Fruit fly (Drosophila melanogaster) whole organism, embryonic: ENCODE results near the gene sosie.

Source experiments
- Atf6 ChIP-seq: fragments of 200-800 bp; sonication (Bioruptor generic); IDR thresholded peaks from 2 replicates; pipeline ENCODE4 v1.3.6; 2022; ENCODE audit warnings: missing biosample characterization, missing genetic modification characterization
- Awh ChIP-seq: fragments of 200-800 bp; sonication (Bioruptor generic); IDR thresholded peaks from 2 replicates; pipeline ENCODE4, ENCODE4 v1.3.6; 2022; ENCODE audit warnings: missing biosample characterization, missing genetic modification characterization
- CG10209 ChIP-seq: fragments of 200-800 bp; sonication (Bioruptor generic); optimal IDR thresholded peaks from 3 replicates; lab custom pipeline; 2017; ENCODE audit warnings: missing biosample characterization, mild to moderate bottlenecking, missing genetic modification characterization, missing genetic modification reagents
- CG10321 ChIP-seq: fragments of 200-800 bp; sonication (Bioruptor generic); IDR thresholded peaks from 2 replicates; pipeline ENCODE4 v1.3.6; 2022; ENCODE audit warnings: missing biosample characterization, missing genetic modification characterization
- CG10543 ChIP-seq: fragments of 200-800 bp; sonication (Bioruptor generic); optimal IDR thresholded peaks from 3 replicates; lab custom pipeline; 2017; ENCODE audit warnings: missing biosample characterization, mild to moderate bottlenecking, missing genetic modification characterization, moderate library complexity
- CG10654 ChIP-seq: fragments of 200-800 bp; sonication (Bioruptor generic); optimal IDR thresholded peaks from 2 replicates; lab custom pipeline; 2016; ENCODE audit warnings: missing biosample characterization, missing genetic modification characterization
- CG10979 ChIP-seq: fragments of 200-800 bp; sonication (Bioruptor generic); optimal IDR thresholded peaks from 2 replicates; lab custom pipeline; 2018; ENCODE audit warnings: missing biosample characterization, mild to moderate bottlenecking, missing genetic modification characterization, moderate library complexity
- CG13287 ChIP-seq: fragments of 200-800 bp; sonication (Bioruptor generic); IDR thresholded peaks from 2 replicates; pipeline ENCODE4 v1.3.6; 2022; ENCODE audit warnings: missing biosample characterization, missing genetic modification characterization; ENCODE audit not compliant: partially characterized antibody
- CG13424 ChIP-seq: fragments of 200-800 bp; sonication (Bioruptor generic); optimal IDR thresholded peaks from 2 replicates; lab custom pipeline; 2019; ENCODE audit warnings: missing biosample characterization, mild to moderate bottlenecking, missing genetic modification characterization, moderate library complexity
- CG15011 ChIP-seq: fragments of 200-800 bp; sonication (Bioruptor generic); optimal IDR thresholded peaks from 3 replicates; lab custom pipeline; 2018; ENCODE audit warnings: missing biosample characterization, mild to moderate bottlenecking, missing genetic modification characterization
- CG15696 ChIP-seq: fragments of 200-800 bp; sonication (Bioruptor generic); optimal IDR thresholded peaks from 2 replicates; lab custom pipeline; 2019; ENCODE audit warnings: missing biosample characterization, mild to moderate bottlenecking, missing genetic modification characterization, moderate library complexity
- CG17612 ChIP-seq: fragments of 200-800 bp; sonication (Bioruptor generic); IDR thresholded peaks from 2 replicates; pipeline ENCODE4 v1.3.6; 2022; ENCODE audit warnings: missing biosample characterization, missing genetic modification characterization
- CG2889 ChIP-seq: fragments of 200-800 bp; sonication (Bioruptor generic); IDR thresholded peaks from 3 replicates; pipeline ENCODE4 v1.3.6; 2022; ENCODE audit warnings: missing biosample characterization, missing genetic modification characterization
- CG4707 ChIP-seq: fragments of 200-800 bp; sonication (Bioruptor generic); optimal IDR thresholded peaks from 2 replicates; lab custom pipeline; 2018; ENCODE audit warnings: missing biosample characterization, mild to moderate bottlenecking, missing genetic modification characterization, moderate library complexity
- CG6654 ChIP-seq: fragments of 200-800 bp; sonication (Bioruptor generic); optimal IDR thresholded peaks from 2 replicates; lab custom pipeline; 2017; ENCODE audit warnings: missing biosample characterization, mild to moderate bottlenecking, missing genetic modification characterization
- CG6854 ChIP-seq: fragments of 200-800 bp; sonication (Bioruptor generic); optimal IDR thresholded peaks from 3 replicates; lab custom pipeline; 2017; ENCODE audit warnings: missing biosample characterization, mild to moderate bottlenecking, missing genetic modification characterization
- CG9817 ChIP-seq: fragments of 200-800 bp; sonication (Bioruptor generic); optimal IDR thresholded peaks from 2 replicates; lab custom pipeline; 2018; ENCODE audit warnings: missing biosample characterization, mild to moderate bottlenecking, missing genetic modification characterization, moderate library complexity
- CoRest ChIP-seq: fragments of 200-800 bp; sonication (Bioruptor generic); optimal IDR thresholded peaks from 3 replicates; lab custom pipeline; 2018; ENCODE audit warnings: missing biosample characterization, mild to moderate bottlenecking, missing genetic modification characterization, moderate library complexity
- D ChIP-seq, 2 experiments: fragments of 200-800 bp in 1 of 2; fragments of >200 bp in 1 of 2; sonication (Bioruptor generic) in 1 of 2; optimal IDR thresholded peaks; 2 replicates in 1 of 2; 3 replicates in 1 of 2; lab custom pipeline; 2017; ENCODE audit warnings: mild to moderate bottlenecking in 1 of 2, missing biosample characterization in 1 of 2, missing genetic modification characterization in 1 of 2, missing genetic modification reagents in 1 of 2
- Doc3 ChIP-seq: fragments of 200-800 bp; sonication (Bioruptor generic); IDR thresholded peaks from 3 replicates; pipeline ENCODE4 v1.3.6; 2022; ENCODE audit warnings: missing biosample characterization, missing genetic modification characterization; ENCODE audit not compliant: partially characterized antibody
- Hey ChIP-seq: fragments of 200-800 bp; sonication (Bioruptor generic); optimal IDR thresholded peaks from 3 replicates; lab custom pipeline; 2018; ENCODE audit warnings: missing biosample characterization, mild to moderate bottlenecking, missing genetic modification characterization
- Kr ChIP-seq: fragments of 200-800 bp; sonication (Bioruptor generic); optimal IDR thresholded peaks from 2 replicates; lab custom pipeline; 2017; ENCODE audit warnings: missing biosample characterization, mild to moderate bottlenecking, missing genetic modification characterization
- Mes4 ChIP-seq: fragments of 200-800 bp; sonication (Bioruptor generic); optimal IDR thresholded peaks from 2 replicates; lab custom pipeline; 2016; ENCODE audit warnings: missing biosample characterization, missing genetic modification characterization
- Oli ChIP-seq: fragments of 200-800 bp; sonication (Bioruptor generic); optimal IDR thresholded peaks from 2 replicates; lab custom pipeline; 2018; ENCODE audit warnings: missing biosample characterization, mild to moderate bottlenecking, missing genetic modification characterization, moderate library complexity
- Sry-β ChIP-seq: fragments of 200-800 bp; sonication (Bioruptor generic); optimal IDR thresholded peaks from 2 replicates; lab custom pipeline; 2018; ENCODE audit warnings: missing biosample characterization, mild to moderate bottlenecking, missing genetic modification characterization, moderate library complexity
- Trl ChIP-seq, 3 experiments: fragments of >200 bp in 2 of 3; fragments of 200-800 bp in 1 of 3; sonication (Bioruptor generic) in 1 of 3; optimal IDR thresholded peaks; 2 replicates in 1 of 3; 3 replicates in 2 of 3; lab custom pipeline; 2016 to 2017; ENCODE audit warnings: missing biosample characterization in 1 of 3, missing genetic modification characterization in 1 of 3
- ab ChIP-seq: fragments of 200-800 bp; sonication (Bioruptor generic); optimal IDR thresholded peaks from 2 replicates; lab custom pipeline; 2016; ENCODE audit warnings: missing biosample characterization, missing genetic modification characterization
- bab2 ChIP-seq: fragments of 200-800 bp; sonication (Bioruptor generic); optimal IDR thresholded peaks from 2 replicates; lab custom pipeline; 2016; ENCODE audit warnings: missing biosample characterization, missing genetic modification characterization
- bowl ChIP-seq: fragments of 200-800 bp; sonication (Bioruptor generic); IDR thresholded peaks from 2 replicates; pipeline ENCODE4 v1.3.6; 2022; ENCODE audit warnings: missing biosample characterization, missing genetic modification characterization
- cg ChIP-seq: fragments of 200-800 bp; sonication (Bioruptor generic); optimal IDR thresholded peaks from 3 replicates; lab custom pipeline; 2019; ENCODE audit warnings: missing biosample characterization, mild to moderate bottlenecking, missing genetic modification characterization, moderate library complexity
- crp ChIP-seq, 2 experiments: fragments of 200-800 bp; sonication (Bioruptor generic); optimal IDR thresholded peaks; 2 replicates in 1 of 2; 3 replicates in 1 of 2; lab custom pipeline; 2017; ENCODE audit warnings: missing biosample characterization in 2 of 2, missing genetic modification characterization in 2 of 2, mild to moderate bottlenecking in 1 of 2, moderate library complexity in 1 of 2
- dmrt99B ChIP-seq: fragments of 200-800 bp; sonication (Bioruptor generic); optimal IDR thresholded peaks from 2 replicates; lab custom pipeline; 2018; ENCODE audit warnings: missing biosample characterization, mild to moderate bottlenecking, missing genetic modification characterization, moderate library complexity
- gce ChIP-seq: fragments of 200-800 bp; sonication (Bioruptor generic); IDR thresholded peaks from 3 replicates; pipeline ENCODE4 v1.3.6; 2022; ENCODE audit warnings: missing biosample characterization, missing genetic modification characterization
- her ChIP-seq: fragments of 200-800 bp; sonication (Bioruptor generic); optimal IDR thresholded peaks from 2 replicates; lab custom pipeline; 2016; ENCODE audit warnings: missing biosample characterization, missing genetic modification characterization
- knrl ChIP-seq: fragments of 200-800 bp; sonication (Bioruptor generic); IDR thresholded peaks from 3 replicates; pipeline ENCODE4 v1.3.6; 2022; ENCODE audit warnings: missing biosample characterization, missing genetic modification characterization; ENCODE audit not compliant: partially characterized antibody
- lab ChIP-seq: fragments of 200-800 bp; sonication (Bioruptor generic); optimal IDR thresholded peaks from 3 replicates; lab custom pipeline; 2017; ENCODE audit warnings: missing biosample characterization, missing genetic modification characterization, mild to moderate bottlenecking, moderate library complexity, missing genetic modification reagents
- lmd ChIP-seq: fragments of 200-800 bp; sonication (Bioruptor generic); IDR thresholded peaks from 2 replicates; pipeline ENCODE4 v1.3.6; 2022; ENCODE audit warnings: missing biosample characterization, missing genetic modification characterization
- mld ChIP-seq: fragments of 200-800 bp; sonication (Bioruptor generic); IDR thresholded peaks from 3 replicates; pipeline ENCODE4 v1.3.6; 2022; ENCODE audit warnings: missing biosample characterization, missing genetic modification characterization; ENCODE audit not compliant: partially characterized antibody
- otp ChIP-seq: fragments of 200-800 bp; sonication (Bioruptor generic); IDR thresholded peaks from 3 replicates; pipeline ENCODE4, ENCODE4 v1.3.6; 2022; ENCODE audit warnings: missing biosample characterization, missing genetic modification characterization
- ro ChIP-seq: fragments of 200-800 bp; sonication (Bioruptor generic); IDR thresholded peaks from 2 replicates; pipeline ENCODE4 v1.3.6; 2022; ENCODE audit warnings: missing biosample characterization, missing genetic modification characterization
- row ChIP-seq: fragments of 200-800 bp; sonication (Bioruptor generic); IDR thresholded peaks from 3 replicates; pipeline ENCODE4 v1.3.6; 2022; ENCODE audit warnings: missing biosample characterization, missing genetic modification characterization
- sim ChIP-seq: fragments of 200-800 bp; sonication (Bioruptor generic); IDR thresholded peaks from 2 replicates; pipeline ENCODE4 v1.3.6; 2022; ENCODE audit warnings: missing biosample characterization, missing genetic modification characterization
- slbo ChIP-seq: fragments of 200-800 bp; sonication (Bioruptor generic); IDR thresholded peaks from 2 replicates; pipeline ENCODE4 v1.3.6; 2022; ENCODE audit warnings: missing biosample characterization, missing genetic modification characterization
- so ChIP-seq: fragments of 200-800 bp; sonication (Bioruptor generic); IDR thresholded peaks from 3 replicates; pipeline ENCODE4 v1.3.6; 2022; ENCODE audit warnings: missing biosample characterization, missing genetic modification characterization
- ssp ChIP-seq: fragments of 200-800 bp; sonication (Bioruptor generic); IDR thresholded peaks from 2 replicates; pipeline ENCODE4 v1.3.6; 2022; ENCODE audit warnings: missing biosample characterization, missing genetic modification characterization
- tup ChIP-seq: fragments of 200-800 bp; sonication (Bioruptor generic); optimal IDR thresholded peaks from 2 replicates; lab custom pipeline; 2016; ENCODE audit warnings: missing biosample characterization, mild to moderate bottlenecking, missing genetic modification characterization, moderate library complexity
- z ChIP-seq: fragments of 200-800 bp; sonication (Bioruptor generic); IDR thresholded peaks from 3 replicates; pipeline ENCODE4 v1.3.6; 2022; ENCODE audit warnings: missing biosample characterization, missing genetic modification characterization
- zen2 ChIP-seq: fragments of 200-800 bp; sonication (Bioruptor generic); IDR thresholded peaks from 3 replicates; pipeline ENCODE4 v1.3.6; 2022; ENCODE audit warnings: missing biosample characterization, missing genetic modification characterization; ENCODE audit not compliant: partially characterized antibody

Gene sosie

DNA sequence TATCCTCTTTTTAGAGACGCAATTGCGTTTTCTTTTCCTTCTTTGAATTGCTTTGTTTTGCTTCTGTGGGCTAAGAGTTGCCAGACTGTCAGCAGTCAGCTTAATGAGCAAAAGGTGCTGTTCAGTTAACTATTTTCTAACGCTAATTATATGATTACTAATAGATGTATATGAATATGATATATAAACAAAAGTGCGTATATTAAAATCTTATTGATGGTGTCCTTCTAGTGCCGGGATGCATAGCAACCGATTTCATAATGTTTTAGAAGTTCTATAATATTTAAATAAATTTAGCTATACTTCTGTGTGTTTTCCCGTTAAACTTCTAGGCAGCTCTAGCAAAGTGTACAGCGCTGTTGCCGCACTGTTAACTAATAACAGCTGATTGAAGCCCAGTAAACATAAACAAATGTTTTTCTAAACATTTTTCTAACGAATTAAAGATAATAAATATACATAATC lies 3.8 kb upstream of the sosie start, which contains the start of the genes Kaz and CG43273 (continued):
- TF ChIP-seq CG13424 (tag; lab: Kevin White, UChicago) (peak; percentile 77), CG15011 (GFP tag; lab: Kevin White, UChicago) (no peak), D (optimal IDR thresholded peaks at IDR 0.05; lab: Kevin White, UChicago) (no peak), D (GFP tag; optimal IDR thresholded peaks at IDR 0.05; lab: Kevin White, UChicago) (no peak), CG10543 (no peak), Trl (optimal IDR thresholded peaks at IDR 0.05; lab: Kevin White, UChicago) (no peak), Trl (GFP tag; optimal IDR thresholded peaks at IDR 0.05; lab: Kevin White, UChicago) (no peak), CG17612 (GFP tag; lab: Robert Waterston, UW) (no peak), CG10321 (GFP tag; lab: Robert Waterston, UW) (no peak), cg (GFP tag; lab: Kevin White, UChicago) (no peak), tup (GFP tag; lab: Kevin White, UChicago) (no peak), mld (GFP tag; lab: Robert Waterston, UW) (no peak), zen2 (no peak), row (GFP tag; lab: Robert Waterston, UW) (peak; percentile 94), Sry-β (GFP tag; lab: Kevin White, UChicago) (peak; percentile 100), bab2 (no peak), knrl (no peak), sim (GFP tag; lab: Robert Waterston, UW) (no peak), lab (GFP tag; lab: Kevin White, UChicago) (no peak), her (GFP tag; lab: Kevin White, UChicago) (no peak), so (no peak), z (no peak), Awh (no peak), CG9817 (peak; percentile 73), Mes4 (GFP tag; lab: Kevin White, UChicago) (no peak), ro (GFP tag; lab: Robert Waterston, UW) (no peak), CoRest (tag; lab: Kevin White, UChicago) (peak; percentile 79), lmd (GFP tag; lab: Robert Waterston, UW) (peak; percentile 34; the same call in 1 of the 2 replicates), CG2889 (no peak), CG10209 (GFP tag; lab: Kevin White, UChicago) (peak; percentile 37), CG4707 (GFP tag; lab: Kevin White, UChicago) (no peak), bowl (GFP tag; lab: Robert Waterston, UW) (no peak), slbo (GFP tag; lab: Robert Waterston, UW) (peak; percentile 71), ssp (GFP tag; lab: Robert Waterston, UW) (0 out of 2 replicates have a peak, but pooled peaks have one; percentile 27), ab (GFP tag; lab: Kevin White, UChicago) (no peak), Doc3 (GFP tag; lab: Robert Waterston, UW) (no peak)

DNA sequence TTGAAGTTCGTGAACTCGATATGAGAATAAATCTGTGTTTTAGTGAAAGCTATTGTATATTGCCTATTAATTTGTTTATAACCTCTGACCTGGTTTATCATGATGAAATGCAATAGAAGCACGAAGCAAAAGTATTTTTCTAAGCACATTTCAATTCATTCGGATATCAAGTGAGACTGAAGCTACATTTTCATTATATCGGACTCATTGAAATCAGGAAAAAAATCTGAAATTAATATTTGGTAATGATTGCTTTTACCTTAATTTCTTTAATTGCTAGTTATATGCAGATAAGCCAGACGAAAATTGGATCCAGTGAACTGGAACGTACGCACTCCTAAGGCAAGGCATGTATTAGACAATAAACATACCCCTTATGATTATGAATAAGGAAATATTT lies 7.3 kb downstream of the sosie start, which contains the start of gene CG33658:
CG33658 (minus strand) TSS at position 101 of the 400 bp plus-strand sequence.
- TF ChIP-seq CG6854 (GFP tag; lab: Kevin White, UChicago) (no peak), Oli (tag; lab: Kevin White, UChicago) (no peak), dmrt99B (tag; lab: Kevin White, UChicago) (no peak), Hey (no peak), CG10654 (GFP tag; lab: Kevin White, UChicago) (no peak), gce (GFP tag; lab: Robert Waterston, UW) (no peak), CG10979 (tag; lab: Kevin White, UChicago) (no peak), Atf6 (no peak), crp (GFP tag; optimal IDR thresholded peaks at IDR 0.05; lab: Kevin White, UChicago) (no peak), otp (GFP tag; lab: Robert Waterston, UW) (no peak), CG6654 (GFP tag; lab: Kevin White, UChicago) (no peak), Kr (GFP tag; lab: Kevin White, UChicago) (no peak), CG13287 (GFP tag; lab: Robert Waterston, UW) (no peak), CG15696 (no peak), so (no peak)
